Fruit fly (Drosophila melanogaster) whole organism, larva: Measurements from ENCODE around the gene CG42634.

ENCODE experiments used
- noc ChIP-seq: fragments of 200-800 bp; sonication (Bioruptor generic); optimal IDR thresholded peaks from 3 replicates; lab custom pipeline; 2019; ENCODE audit warnings: missing biosample characterization, mild to moderate bottlenecking, missing genetic modification characterization, moderate library complexity

Gene CG42634

DNA sequence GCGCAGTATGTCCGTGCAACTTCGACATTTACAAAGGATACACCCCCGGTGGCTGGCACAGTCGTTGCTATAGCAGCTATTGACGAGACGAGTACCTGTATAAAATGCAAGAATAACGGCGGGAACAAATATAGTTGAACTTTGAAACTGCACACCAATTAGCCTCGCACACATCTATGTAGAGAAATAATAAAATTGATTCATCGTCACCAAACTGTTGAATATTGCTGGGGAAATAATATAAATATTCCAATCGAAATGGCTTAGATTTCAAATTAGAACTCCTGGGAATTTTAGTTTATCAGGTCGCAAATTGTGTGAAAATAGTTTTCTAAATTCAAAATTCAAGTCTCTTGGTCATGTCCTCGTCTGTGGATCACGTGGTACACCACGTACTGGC is at the start of gene CG42634, which contains the start of gene CG42635:
Gene CG42634, plus strand, starts transcription at position 301 of the 400 bp plus-strand sequence.
Gene CG42635, plus strand, starts transcription at position 301 of the 400 bp plus-strand sequence.
- TF ChIP-seq noc (tag; lab: Kevin White, UChicago), result no peak

DNA sequence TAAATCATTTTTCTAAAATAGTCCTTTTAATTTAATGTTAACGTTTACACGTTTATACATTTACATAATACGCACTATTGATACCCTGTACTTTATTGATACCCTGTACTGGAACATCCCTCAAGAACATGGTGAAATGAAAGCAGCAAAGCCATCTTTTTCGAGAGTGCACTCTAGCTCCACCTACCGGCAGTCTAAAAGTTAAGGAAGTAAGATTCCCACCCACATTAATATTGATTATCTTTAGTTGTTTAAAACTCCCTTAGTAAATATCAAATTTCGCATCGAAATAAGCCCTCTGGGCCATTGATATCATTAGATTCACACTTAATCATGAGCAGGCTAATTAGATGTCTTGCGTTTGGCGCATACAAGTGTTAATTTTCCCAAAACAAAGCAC is 49.4 kb upstream of the CG42634 start:
- TF ChIP-seq noc (tag; lab: Kevin White, UChicago), result no peak

DNA sequence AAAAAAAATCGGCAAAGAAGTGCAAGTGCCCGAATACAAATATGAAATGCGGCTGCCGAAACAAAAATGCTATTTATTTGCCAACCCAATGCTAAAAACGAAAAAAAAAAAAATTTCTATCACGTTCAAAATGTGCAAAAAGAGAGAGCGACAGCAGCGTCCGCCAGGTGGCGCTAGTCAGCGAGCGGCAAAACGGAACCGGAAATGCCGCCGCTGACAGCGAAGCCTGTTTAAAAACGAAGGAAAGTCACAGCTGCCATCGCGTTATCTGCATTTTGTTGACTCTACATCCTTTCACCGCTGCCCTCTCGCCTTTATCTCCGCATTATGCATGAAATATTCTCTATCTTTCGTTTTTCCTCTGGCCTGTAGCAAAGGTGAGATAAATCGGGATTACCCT is 47.5 kb upstream of the CG42634 start:
- no peak for TF ChIP-seq noc (tag; lab: Kevin White, UChicago)

DNA sequence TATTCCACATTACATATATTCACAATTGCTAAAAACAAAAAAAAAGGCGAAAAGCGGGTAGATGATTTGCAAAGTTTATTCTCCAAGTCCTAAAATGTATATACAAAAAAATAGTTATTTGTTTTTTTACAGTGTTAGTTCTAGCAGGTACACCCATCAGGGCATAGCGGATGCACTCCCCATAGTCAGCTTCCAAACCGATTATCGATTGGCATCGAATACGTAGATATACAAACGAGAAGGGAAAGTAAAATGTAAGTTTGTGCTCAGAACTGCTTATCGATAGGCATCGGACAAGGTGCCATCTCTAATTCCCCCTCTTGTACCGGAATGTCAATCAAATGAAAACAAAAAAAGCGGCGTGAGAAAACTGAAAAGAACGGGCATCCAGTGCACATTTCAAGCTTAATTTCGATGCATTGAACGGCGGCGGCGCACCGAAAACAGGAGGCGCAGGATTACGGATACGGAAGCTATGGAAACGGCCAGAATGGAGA is 44.6 kb upstream of the CG42634 start, which contains the start of gene CG5674:
Gene CG5674, plus strand, starts transcription at position 309 of the 497 bp plus-strand sequence.
- no peak for TF ChIP-seq noc (tag; lab: Kevin White, UChicago)

DNA sequence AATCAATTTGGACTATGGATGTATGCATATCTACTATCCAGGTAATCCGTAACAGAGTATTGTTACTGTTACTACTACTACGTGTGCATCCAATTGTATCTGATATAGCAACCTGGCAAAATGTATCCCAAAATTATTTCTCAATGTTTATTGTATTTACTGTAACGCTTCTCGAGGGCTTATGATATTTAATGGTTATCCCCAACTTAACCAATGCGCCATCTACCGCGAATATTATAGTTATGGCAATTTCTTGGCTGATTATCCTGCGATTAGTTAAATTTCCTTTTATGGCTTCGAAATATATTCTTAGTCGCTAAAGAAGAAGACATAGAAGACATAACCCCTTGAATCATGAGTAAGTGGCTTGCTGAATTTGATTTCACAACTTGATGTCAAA is 44.0 kb upstream of the CG42634 start:
- TF ChIP-seq noc (tag; lab: Kevin White, UChicago), result no peak

DNA sequence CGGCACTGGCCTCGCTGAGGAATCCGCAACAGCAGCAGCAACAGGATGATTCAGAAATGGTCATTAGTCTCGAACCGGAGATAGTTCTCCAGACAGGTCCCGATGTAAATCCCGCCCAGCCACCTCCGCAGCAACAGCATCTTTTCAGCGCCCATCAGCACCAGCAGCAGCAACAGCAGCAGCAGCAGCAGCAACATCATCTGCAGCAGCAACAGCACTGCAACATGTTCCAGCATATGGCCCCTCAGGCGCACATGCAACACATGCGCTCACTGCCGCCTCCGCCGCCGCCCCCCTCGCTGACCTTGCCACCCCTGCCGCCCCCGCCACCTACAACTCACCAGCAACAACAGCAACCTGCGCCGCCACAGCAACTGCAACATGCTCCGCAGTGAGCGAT is 34.7 kb upstream of the CG42634 start:
- TF ChIP-seq noc (tag; lab: Kevin White, UChicago), result no peak

DNA sequence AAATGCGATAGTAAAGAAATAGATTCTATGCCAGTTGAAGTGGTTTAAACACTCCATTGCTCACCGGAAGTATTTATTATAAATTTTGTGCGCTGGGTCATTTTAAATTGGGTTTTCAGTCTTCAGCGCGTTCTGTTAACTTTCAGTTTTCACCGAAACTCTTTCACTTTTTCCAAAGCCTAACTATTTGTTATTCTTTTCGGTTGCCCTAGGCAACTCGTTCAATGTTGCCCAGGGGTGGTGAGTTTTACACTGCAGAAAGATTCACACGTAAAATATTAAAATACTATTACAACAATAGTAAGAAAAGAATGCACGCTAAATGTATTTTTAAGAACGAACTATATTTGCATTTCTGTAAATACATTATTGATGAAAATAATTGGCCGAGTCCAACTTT is 25.4 kb upstream of the CG42634 start, which contains the start of gene btv:
Gene btv, minus strand, starts transcription at position 101 of the 400 bp plus-strand sequence.
- no peak for TF ChIP-seq noc (tag; lab: Kevin White, UChicago)

DNA sequence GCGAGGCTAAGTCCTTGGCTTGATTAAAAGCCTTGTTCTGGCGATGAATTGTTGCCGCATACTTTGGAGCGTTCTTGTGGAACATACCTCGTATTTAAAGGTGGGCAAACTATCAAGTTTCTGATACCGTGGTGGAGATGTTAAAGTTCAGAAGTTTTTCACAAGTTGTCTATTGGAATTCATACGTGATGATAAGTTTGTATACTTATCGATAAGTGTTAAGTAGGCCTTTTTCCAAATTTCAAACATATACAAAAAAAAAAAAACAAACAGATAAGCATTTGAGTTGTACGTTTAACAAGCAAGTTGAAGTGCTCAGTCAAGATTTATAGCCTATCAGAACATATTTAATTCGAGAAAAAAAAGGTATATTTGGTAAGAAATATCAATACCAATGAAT is 21.6 kb upstream of the CG42634 start, which contains the start of gene CG5681:
Gene CG5681, plus strand, starts transcription at position 301 of the 400 bp plus-strand sequence.
- no peak for TF ChIP-seq noc (tag; lab: Kevin White, UChicago)

DNA sequence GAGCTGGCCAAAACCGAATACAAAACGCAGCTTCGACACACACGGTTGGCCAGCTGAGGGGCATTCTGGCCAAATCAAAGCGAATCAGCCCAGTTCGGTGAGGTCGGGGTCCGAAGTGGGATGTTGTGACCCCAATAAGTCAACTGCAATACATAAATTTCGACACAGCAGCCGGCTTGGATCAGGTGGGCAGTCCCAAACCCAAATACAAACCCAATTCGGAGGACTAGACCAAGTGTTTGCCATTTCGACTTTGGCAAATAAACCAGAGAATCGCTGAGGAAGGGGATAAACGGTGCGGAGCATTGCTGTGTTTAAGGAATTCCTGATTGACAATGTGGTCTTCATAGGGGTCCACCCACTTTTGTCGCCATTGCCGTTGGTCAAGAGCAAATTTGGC is 18.8 kb upstream of the CG42634 start:
- no peak for TF ChIP-seq noc (tag; lab: Kevin White, UChicago)

DNA sequence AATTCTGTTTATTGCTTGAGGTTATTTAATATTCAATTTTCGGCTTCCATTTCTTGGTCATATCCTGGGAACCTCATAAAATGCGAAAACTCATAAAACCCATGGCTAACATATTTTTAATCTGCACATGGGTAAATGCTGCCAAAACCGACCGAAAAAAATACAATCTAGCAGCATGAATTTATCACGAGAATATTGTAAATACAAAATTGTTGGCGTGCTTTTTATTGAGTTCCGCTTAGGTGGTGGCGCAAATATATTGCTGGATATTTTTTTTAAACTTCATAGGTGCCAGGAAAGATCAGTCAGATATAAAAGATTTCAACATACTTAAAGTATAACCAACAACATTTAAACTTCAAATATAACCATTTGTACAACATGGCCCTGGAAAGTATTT is 17.6 kb upstream of the CG42634 start, which contains the start of gene Prosbeta5R2:
Gene Prosbeta5R2, plus strand, starts transcription at position 301 of the 400 bp plus-strand sequence.
- no peak for TF ChIP-seq noc (tag; lab: Kevin White, UChicago)

DNA sequence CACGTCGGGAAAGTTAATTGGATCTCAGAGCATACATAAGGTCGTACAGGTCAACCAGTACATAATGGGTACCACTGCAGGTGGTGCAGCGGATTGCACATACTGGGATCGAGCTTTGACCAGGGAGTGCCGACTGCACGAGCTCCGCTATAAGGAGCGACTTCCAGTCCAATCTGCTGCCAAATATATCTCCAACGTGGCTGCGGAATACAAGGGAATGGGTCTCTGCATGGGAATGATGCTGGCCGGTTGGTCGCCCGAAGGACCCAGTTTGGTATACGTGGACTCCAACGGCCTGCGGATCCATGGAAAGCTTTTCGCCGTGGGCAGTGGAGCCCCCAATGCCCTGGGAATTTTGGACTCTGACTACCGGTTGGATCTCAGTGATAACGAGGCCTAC is 17.0 kb upstream of the CG42634 start:
- no peak for TF ChIP-seq noc (tag; lab: Kevin White, UChicago)

DNA sequence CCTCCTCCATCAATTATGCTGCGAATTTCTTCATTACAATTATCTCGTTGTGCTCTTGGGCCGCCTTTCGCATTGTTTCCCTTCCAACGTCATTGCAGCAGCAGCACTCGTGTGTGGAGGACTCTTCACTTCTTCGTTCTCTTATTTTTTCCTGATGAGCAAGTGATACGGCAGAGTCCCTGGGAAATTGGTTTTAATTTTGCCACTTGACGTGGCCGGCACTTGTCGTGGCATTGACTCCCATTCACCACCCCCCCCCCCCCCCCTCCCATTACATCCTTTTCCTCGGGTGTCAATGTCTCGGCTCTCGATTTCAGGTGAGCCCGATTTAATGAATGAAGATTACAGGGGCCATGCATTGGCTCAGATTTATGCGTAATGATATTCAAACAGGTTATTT is 5.6 kb upstream of the CG42634 start:
- no peak for TF ChIP-seq noc (tag; lab: Kevin White, UChicago)

DNA sequence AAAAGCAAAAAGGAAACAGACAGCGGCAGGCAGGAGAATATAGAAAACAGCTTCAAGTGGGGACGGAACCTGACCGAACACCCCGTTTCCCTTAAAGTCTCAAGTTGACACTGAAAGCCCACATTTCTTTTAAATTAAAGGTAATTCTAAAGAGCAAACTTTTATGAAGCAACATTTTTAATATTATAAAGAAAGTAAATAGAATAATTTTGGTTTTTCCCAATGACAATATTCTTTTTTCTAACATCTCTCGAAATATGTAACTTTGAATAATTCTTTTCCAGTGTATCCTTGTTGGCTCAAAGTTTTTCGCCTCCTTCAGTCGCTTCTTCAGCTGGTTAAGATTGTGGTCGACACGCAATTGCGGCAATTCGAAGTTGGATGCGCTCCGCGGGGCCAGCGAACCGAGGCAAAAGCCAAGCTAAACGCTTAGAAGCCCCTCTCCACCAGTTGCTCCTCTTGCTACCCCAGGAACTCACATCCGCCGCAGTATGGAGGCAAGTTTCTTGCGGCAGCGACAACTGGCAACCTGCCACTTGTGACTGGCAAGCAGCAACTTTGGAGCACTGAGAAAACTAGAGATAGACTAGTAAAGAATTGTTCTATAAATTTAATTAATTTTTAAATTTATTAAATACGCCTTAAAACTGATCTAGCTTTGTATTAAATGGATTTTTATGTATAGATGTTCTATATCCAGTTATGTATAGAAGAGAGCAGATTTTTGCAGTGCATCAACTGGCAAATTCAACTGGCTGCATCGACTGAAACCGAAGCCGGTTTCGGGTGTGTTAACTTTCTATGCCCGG is 4.5 kb upstream of the CG42634 start:
- TF ChIP-seq noc (tag; lab: Kevin White, UChicago), result no peak

DNA sequence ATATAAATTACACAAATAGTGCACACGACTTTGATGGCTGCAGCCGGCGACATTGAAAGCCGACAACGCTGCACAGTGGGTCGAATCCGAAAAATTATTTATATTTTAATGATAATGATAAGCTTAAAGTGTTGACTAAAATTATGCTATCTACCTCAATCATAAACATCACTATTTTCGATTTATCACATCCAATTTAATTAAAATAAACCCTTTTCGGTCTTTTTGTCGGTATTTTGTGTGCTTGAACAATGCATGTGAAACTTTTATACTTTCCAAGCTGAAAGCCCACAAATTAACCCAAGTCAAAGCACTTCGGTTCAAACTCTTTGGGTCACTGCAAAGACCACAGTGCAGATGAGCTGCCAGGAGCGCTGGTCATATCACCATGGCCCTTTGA is 2.3 kb upstream of the CG42634 start:
- no peak for TF ChIP-seq noc (tag; lab: Kevin White, UChicago)

DNA sequence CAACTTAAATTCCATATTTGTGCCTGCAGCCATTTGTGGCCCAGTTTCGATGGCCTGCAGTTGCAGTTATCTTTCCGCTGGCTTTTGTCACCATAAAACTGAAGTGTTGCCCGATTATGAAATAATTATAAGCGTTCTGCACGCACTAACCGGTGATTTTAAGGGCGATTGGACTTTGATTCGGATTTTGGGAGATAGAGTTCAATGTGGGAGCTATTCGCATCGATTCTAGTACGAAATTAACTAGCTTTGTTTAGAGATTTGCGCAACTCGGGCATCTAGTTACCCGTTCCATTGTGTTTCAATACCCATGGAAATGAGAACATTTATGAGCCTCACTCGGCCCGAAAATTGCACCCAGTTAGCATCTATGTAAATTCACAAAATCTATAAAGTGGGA is 1.4 kb upstream of the CG42634 start, which contains the start of gene CG5693:
Gene CG5693, plus strand, starts transcription at position 301 of the 400 bp plus-strand sequence.
- no peak for TF ChIP-seq noc (tag; lab: Kevin White, UChicago)

DNA sequence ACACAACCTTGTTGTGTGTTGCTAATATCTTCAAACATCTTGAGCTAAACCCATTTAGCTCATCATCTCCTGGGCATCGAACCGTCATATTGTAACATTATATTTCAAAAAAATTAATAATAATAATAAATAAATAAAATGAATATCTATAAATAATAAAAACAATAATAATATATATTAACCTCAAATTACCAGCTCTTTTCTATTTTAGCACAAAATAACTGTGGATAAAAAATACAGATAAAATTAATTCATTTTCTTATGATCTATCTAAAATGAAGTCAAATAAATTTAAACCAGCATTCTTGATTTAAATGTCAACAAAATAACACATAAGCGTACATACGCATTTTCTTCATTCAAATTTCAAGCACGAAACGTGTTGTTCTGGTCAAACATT is 675 bp upstream of the CG42634 start, which contains the start of gene CG42659:
Gene CG42659, plus strand, starts transcription at position 301 of the 400 bp plus-strand sequence.
- no peak for TF ChIP-seq noc (tag; lab: Kevin White, UChicago)
